Fruit fly (Drosophila melanogaster) S2 (cell line): ENCODE results near the gene CG3091.

Experiments used
- CG8478 ChIP-seq: fragments of >200 bp; optimal IDR thresholded peaks from 2 replicates; lab custom pipeline; 2018
- CTCF ChIP-seq, 2 experiments: fragments of >200 bp; optimal IDR thresholded peaks; 2 replicates each; lab custom pipeline; 2018

- TF ChIP-seq CG8478 (lab: Kevin White, UChicago) (no peak), CTCF (optimal IDR thresholded peaks at IDR 0.05; lab: Kevin White, UChicago) (no peak)
Measured at dm6 chrX:2212327-2212820, 41.6 kb downstream of the CG3091 start.
